Worm (Caenorhabditis elegans): ENCODE measurements around the gene cdf-2.

cdf-2 gene

ce11 chrX:12466769-12467168, at the start of gene cdf-2:
Gene cdf-2, minus strand, starts transcription at chrX:12466917.
- TF ChIP-seq fos-1 (tag; optimal IDR thresholded peaks at IDR 0.05) = peak; percentile 46
- TF ChIP-seq sma-9 (GFP tag; optimal IDR thresholded peaks at IDR 0.05) = peak; percentile 38
- TF ChIP-seq sma-9 (tag; optimal IDR thresholded peaks at IDR 0.05) = no peak
- TF ChIP-seq peb-1 (tag; optimal IDR thresholded peaks at IDR 0.05) = no peak

- TF ChIP-seq unc-39 (tag; optimal IDR thresholded peaks at IDR 0.05) = no peak
- peak; percentile 51 for TF ChIP-seq nhr-21 (tag; optimal IDR thresholded peaks at IDR 0.05)
- TF ChIP-seq zag-1 (tag; optimal IDR thresholded peaks at IDR 0.05) = no peak
- no peak for TF ChIP-seq mdl-1 (tag; optimal IDR thresholded peaks at IDR 0.05)
- TF ChIP-seq C34F6.9 (tag; optimal IDR thresholded peaks at IDR 0.05) = peak; percentile 1
- TF ChIP-seq ztf-11 (tag; optimal IDR thresholded peaks at IDR 0.05) = no peak
- TF ChIP-seq skn-1 (tag; optimal IDR thresholded peaks at IDR 0.05) = no peak
- TF ChIP-seq unc-55 (GFP tag; optimal IDR thresholded peaks at IDR 0.05) = no peak
- TF ChIP-seq elt-1 (tag; optimal IDR thresholded peaks at IDR 0.05) = no peak
- TF ChIP-seq crh-2 (tag; optimal IDR thresholded peaks at IDR 0.05) = peak; percentile 26
- TF ChIP-seq ama-1 (optimal IDR thresholded peaks at IDR 0.05) = no peak
- no peak for TF ChIP-seq lin-39 (tag; optimal IDR thresholded peaks at IDR 0.05)
Measured at ce11 chrX:12516482-12516826, 49.7 kb upstream of the cdf-2 start.

- TF ChIP-seq sma-3 (GFP tag; optimal IDR thresholded peaks at IDR 0.05) (no peak), nhr-11 (tag; optimal IDR thresholded peaks at IDR 0.05) (no peak), lin-13 (GFP tag; optimal IDR thresholded peaks at IDR 0.05) (no peak), sma-9 (GFP tag; optimal IDR thresholded peaks at IDR 0.05) (peak; percentile 29), sma-9 (tag; optimal IDR thresholded peaks at IDR 0.05) (no peak), elt-1 (tag; optimal IDR thresholded peaks at IDR 0.05) (peak; percentile 97), nhr-23 (tag; optimal IDR thresholded peaks at IDR 0.05) (peak; percentile 78), lsy-2 (tag; optimal IDR thresholded peaks at IDR 0.05) (peak in 1 of 2 experiments; percentile 16), nhr-237 (tag; optimal IDR thresholded peaks at IDR 0.05) (no peak), ceh-82 (tag; optimal IDR thresholded peaks at IDR 0.05) (no peak), unc-55 (GFP tag; optimal IDR thresholded peaks at IDR 0.05) (no peak), dmd-4 (tag; optimal IDR thresholded peaks at IDR 0.05) (no peak), sem-4 (tag; optimal IDR thresholded peaks at IDR 0.05) (no peak), elt-3 (tag; optimal IDR thresholded peaks at IDR 0.05) (no peak), zag-1 (tag; optimal IDR thresholded peaks at IDR 0.05) (no peak), nhr-10 (tag; optimal IDR thresholded peaks at IDR 0.05) (no peak), nhr-129 (tag; optimal IDR thresholded peaks at IDR 0.05) (peak; percentile 33), unc-62 (GFP tag; optimal IDR thresholded peaks at IDR 0.05) (no peak), gmeb-1 (tag; optimal IDR thresholded peaks at IDR 0.05) (no peak), C34F6.9 (tag; optimal IDR thresholded peaks at IDR 0.05) (peak; percentile 22), F13H6.1 (tag; optimal IDR thresholded peaks at IDR 0.05) (peak; percentile 31), snpc-4 (tag; optimal IDR thresholded peaks at IDR 0.05) (no peak), lin-11 (tag; optimal IDR thresholded peaks at IDR 0.05) (no peak), ama-1 (optimal IDR thresholded peaks at IDR 0.05) (no peak), nhr-25 (tag; optimal IDR thresholded peaks at IDR 0.05) (peak; percentile 24), mab-5 (tag; optimal IDR thresholded peaks at IDR 0.05) (no peak), ztf-1 (GFP tag; conservative IDR thresholded peaks at IDR 0.05) (no peak), ztf-4 (tag; optimal IDR thresholded peaks at IDR 0.05) (no peak), skn-1 (tag; optimal IDR thresholded peaks at IDR 0.05) (no peak), ztf-11 (tag; optimal IDR thresholded peaks at IDR 0.05) (no peak), unc-39 (tag; optimal IDR thresholded peaks at IDR 0.05) (no peak), nhr-77 (tag; optimal IDR thresholded peaks at IDR 0.05) (no peak), nhr-12 (tag; optimal IDR thresholded peaks at IDR 0.05) (no peak), alr-1 (tag; optimal IDR thresholded peaks at IDR 0.05) (no peak), peb-1 (tag; optimal IDR thresholded peaks at IDR 0.05) (no peak), aly-2 (tag; optimal IDR thresholded peaks at IDR 0.05) (no peak), ceh-16 (tag; optimal IDR thresholded peaks at IDR 0.05) (peak; percentile 44), egl-27 (tag; optimal IDR thresholded peaks at IDR 0.05) (no peak), nhr-6 (tag; optimal IDR thresholded peaks at IDR 0.05) (no peak), R02D3.7 (tag; optimal IDR thresholded peaks at IDR 0.05) (no peak), crh-2 (tag; optimal IDR thresholded peaks at IDR 0.05) (no peak), fos-1 (tag; optimal IDR thresholded peaks at IDR 0.05) (no peak), mbf-1 (tag; optimal IDR thresholded peaks at IDR 0.05) (no peak), blmp-1 (tag; optimal IDR thresholded peaks at IDR 0.05; ENCODE audit: insufficient read depth) (no peak), lin-39 (tag; optimal IDR thresholded peaks at IDR 0.05) (no peak), Y55F3AM.14 (GFP tag; optimal IDR thresholded peaks at IDR 0.05) (no peak), mdl-1 (tag; optimal IDR thresholded peaks at IDR 0.05) (no peak)
Measured at ce11 chrX:12515596-12516481, 49.1 kb upstream of the cdf-2 start.

All from whole organism, L2 larva.